Worm (Caenorhabditis elegans) whole organism, L4 larva: Measurements from ENCODE around the gene tab-1.

Source experiments
- D1046.2 ChIP-seq: fragments of 200-800 bp; sonication (Bioruptor generic); IDR thresholded peaks from 2 replicates; pipeline ENCODE4 v1.3.6; 2022; ENCODE audit warnings: missing genetic modification characterization, missing compliant biosample characterization
- F49E8.2 ChIP-seq: sonication (generic microtip); optimal IDR thresholded peaks from 2 replicates; lab custom pipeline; 2016; ENCODE audit warnings: missing compliant biosample characterization, mild to moderate bottlenecking, missing genetic modification characterization, borderline replicate concordance
- Y105C5A.15 ChIP-seq: fragments of 200-800 bp; sonication (Bioruptor generic); IDR thresholded peaks from 2 replicates; pipeline ENCODE4 v1.3.6; 2022; ENCODE audit warnings: missing genetic modification characterization, missing compliant biosample characterization
- ZK337.2 ChIP-seq: fragments of 200-800 bp; sonication (Bioruptor generic); IDR thresholded peaks from 2 replicates; pipeline ENCODE4 v1.3.6; 2022; ENCODE audit warnings: missing genetic modification reagents, missing genetic modification characterization, missing compliant biosample characterization
- ZK546.5 ChIP-seq, 2 experiments: sonication (generic microtip); optimal IDR thresholded peaks; 2 replicates each; lab custom pipeline; 2017; ENCODE audit warnings: missing biosample characterization in 2 of 2, missing genetic modification characterization in 2 of 2
- aha-1 ChIP-seq: fragments of 150-350 bp; peaks from one replicate; lab custom pipeline; 2014; ENCODE audit warnings: missing biosample characterization, missing genetic modification characterization
- ama-1 ChIP-seq: fragments of 150-350 bp; optimal IDR thresholded peaks from 2 replicates; lab custom pipeline; 2014; ENCODE audit warnings: inconsistent platforms, mixed read lengths
- cey-2 ChIP-seq: sonication (generic microtip); optimal IDR thresholded peaks from 3 replicates; lab custom pipeline; 2017; ENCODE audit warnings: missing genetic modification characterization, mild to moderate bottlenecking, missing compliant biosample characterization, antibody characterized with exemption, borderline replicate concordance; ENCODE audit not compliant: insufficient read depth
- ctbp-1 ChIP-seq: fragments of 200-800 bp; sonication (Bioruptor generic); IDR thresholded peaks from 2 replicates; pipeline ENCODE4 v1.3.6; 2022; ENCODE audit warnings: missing genetic modification reagents, missing genetic modification characterization, missing compliant biosample characterization
- daf-16 ChIP-seq, 3 experiments: sonication (generic microtip); optimal IDR thresholded peaks; 2 replicates each; lab custom pipeline; 2016 to 2017; ENCODE audit warnings: missing genetic modification characterization in 3 of 3, missing genetic modification reagents in 3 of 3, mild to moderate bottlenecking in 2 of 3, missing compliant biosample characterization in 2 of 3, missing biosample characterization in 1 of 3, moderate library complexity in 1 of 3
- daf-8 ChIP-seq: fragments of 200-800 bp; sonication (Bioruptor generic); IDR thresholded peaks from 2 replicates; pipeline ENCODE4 v1.3.6; 2022; ENCODE audit warnings: missing genetic modification characterization, missing compliant biosample characterization
- dmd-6 ChIP-seq: fragments of 200-800 bp; sonication (Bioruptor generic); IDR thresholded peaks from 2 replicates; pipeline ENCODE4 v1.3.6; 2022; ENCODE audit warnings: missing genetic modification reagents, missing genetic modification characterization, missing compliant biosample characterization
- duxl-1 ChIP-seq: sonication (generic microtip); optimal IDR thresholded peaks from 2 replicates; lab custom pipeline; 2016; ENCODE audit warnings: mild to moderate bottlenecking, missing genetic modification characterization, moderate library complexity, missing compliant biosample characterization; ENCODE audit not compliant: poor library complexity
- dve-1 ChIP-seq: sonication (generic microtip); optimal IDR thresholded peaks from 2 replicates; lab custom pipeline; 2017; ENCODE audit warnings: antibody characterized with exemption, mild to moderate bottlenecking, missing genetic modification characterization, missing compliant biosample characterization; ENCODE audit not compliant: insufficient read depth
- fos-1 ChIP-seq: fragments of 150-350 bp; optimal IDR thresholded peaks from 2 replicates; lab custom pipeline; 2014; ENCODE audit warnings: missing biosample characterization, missing genetic modification characterization
- gei-8 ChIP-seq: fragments of 200-800 bp; sonication (Bioruptor generic); optimal IDR thresholded peaks from 2 replicates; lab custom pipeline; 2018; ENCODE audit warnings: mild to moderate bottlenecking, missing genetic modification characterization, missing compliant biosample characterization
- hlh-11 ChIP-seq: fragments of 200-800 bp; sonication (Bioruptor generic); optimal IDR thresholded peaks from 2 replicates; lab custom pipeline; 2018; ENCODE audit warnings: mild to moderate bottlenecking, missing genetic modification characterization, missing compliant biosample characterization
- hlh-30 ChIP-seq: sonication (generic microtip); optimal IDR thresholded peaks from 2 replicates; lab custom pipeline; 2017; ENCODE audit warnings: antibody characterized with exemption, mild to moderate bottlenecking, missing genetic modification characterization, missing compliant biosample characterization; ENCODE audit not compliant: insufficient read depth
- hmg-1.1 ChIP-seq: fragments of 200-800 bp; sonication (Bioruptor generic); IDR thresholded peaks from 2 replicates; pipeline ENCODE4 v1.3.6; 2022; ENCODE audit warnings: missing genetic modification reagents, missing genetic modification characterization, missing compliant biosample characterization
- jun-1 ChIP-seq: fragments of 150-350 bp; optimal IDR thresholded peaks from 2 replicates; lab custom pipeline; 2014; ENCODE audit warnings: missing biosample characterization, missing genetic modification reagents, missing genetic modification characterization
- lin-1 ChIP-seq: fragments of 200-800 bp; sonication (Bioruptor generic); IDR thresholded peaks from 2 replicates; pipeline ENCODE4 v1.3.6; 2022; ENCODE audit warnings: missing genetic modification reagents, missing genetic modification characterization, missing compliant biosample characterization
- lin-13 ChIP-seq: fragments of 150-350 bp; optimal IDR thresholded peaks from 2 replicates; lab custom pipeline; 2014; ENCODE audit warnings: missing biosample characterization, missing genetic modification reagents, missing genetic modification characterization
- lin-15B ChIP-seq: fragments of 150-350 bp; sonication (generic microtip); optimal IDR thresholded peaks from 3 replicates; lab custom pipeline; 2014; ENCODE audit warnings: missing biosample characterization, missing genetic modification characterization
- lin-29 ChIP-seq: fragments of 200-800 bp; sonication (Bioruptor generic); IDR thresholded peaks from 2 replicates; pipeline ENCODE4 v1.3.6; 2022; ENCODE audit warnings: missing genetic modification reagents, missing genetic modification characterization, missing compliant biosample characterization
- lir-3 ChIP-seq: sonication (generic microtip); optimal IDR thresholded peaks from 2 replicates; lab custom pipeline; 2016; ENCODE audit warnings: mild to moderate bottlenecking, missing genetic modification characterization, missing compliant biosample characterization
- lsy-2 ChIP-seq, 2 experiments: fragments of 150-350 bp in 1 of 2; sonication (generic microtip) in 1 of 2; optimal IDR thresholded peaks; 2 replicates each; lab custom pipeline; 2014 to 2017; ENCODE audit warnings: missing biosample characterization in 2 of 2, missing genetic modification characterization in 2 of 2
- mdl-1 ChIP-seq, 2 experiments: fragments of 150-350 bp in 1 of 2; sonication (generic microtip) in 1 of 2; optimal IDR thresholded peaks; 2 replicates each; lab custom pipeline; 2014 to 2017; ENCODE audit warnings: missing biosample characterization in 2 of 2, missing genetic modification characterization in 2 of 2
- mep-1 ChIP-seq: fragments of 150-350 bp; sonication (generic microtip); optimal IDR thresholded peaks from 3 replicates; lab custom pipeline; 2014; ENCODE audit warnings: missing biosample characterization, missing genetic modification characterization
- mes-2 ChIP-seq: sonication (generic microtip); optimal IDR thresholded peaks from 2 replicates; lab custom pipeline; 2016; ENCODE audit warnings: missing genotype, mild to moderate bottlenecking, missing genetic modification characterization, missing compliant biosample characterization; ENCODE audit not compliant: poor library complexity, severe bottlenecking
- mxl-2 ChIP-seq: fragments of 200-800 bp; sonication (Bioruptor generic); conservative IDR thresholded peaks from 2 replicates; pipeline ENCODE4 v1.3.6; 2022; ENCODE audit warnings: missing genetic modification reagents, missing genetic modification characterization, missing compliant biosample characterization
- mxl-3 ChIP-seq: fragments of 200-800 bp; sonication (Bioruptor generic); optimal IDR thresholded peaks from 2 replicates; lab custom pipeline; 2018; ENCODE audit warnings: mild to moderate bottlenecking, missing genetic modification characterization, missing compliant biosample characterization
- nhr-11 ChIP-seq: fragments of 150-350 bp; optimal IDR thresholded peaks from 2 replicates; lab custom pipeline; 2014; ENCODE audit warnings: missing biosample characterization, missing genetic modification characterization
- nhr-25 ChIP-seq: sonication (generic microtip); optimal IDR thresholded peaks from 2 replicates; lab custom pipeline; 2017; ENCODE audit warnings: missing genetic modification characterization, mild to moderate bottlenecking, missing compliant biosample characterization, antibody characterized with exemption, moderate library complexity, borderline replicate concordance; ENCODE audit not compliant: insufficient read depth
- nhr-28 ChIP-seq: fragments of 150-350 bp; optimal IDR thresholded peaks from 2 replicates; lab custom pipeline; 2014; ENCODE audit warnings: missing biosample characterization, missing genetic modification characterization
- nhr-41 ChIP-seq: fragments of 200-800 bp; sonication (Bioruptor generic); IDR thresholded peaks from 2 replicates; pipeline ENCODE4 v1.3.6; 2022; ENCODE audit warnings: missing genetic modification reagents, missing genetic modification characterization, missing compliant biosample characterization
- nhr-77 ChIP-seq: fragments of 150-350 bp; optimal IDR thresholded peaks from 2 replicates; lab custom pipeline; 2014; ENCODE audit warnings: missing biosample characterization, missing genetic modification characterization
- pha-4 ChIP-seq, 2 experiments: fragments of 150-350 bp in 1 of 2; fragments of 200-800 bp in 1 of 2; sonication (Bioruptor generic) in 1 of 2; IDR thresholded peaks in 1 of 2; optimal IDR thresholded peaks in 1 of 2; 2 replicates each; pipeline versions ENCODE4 v1.3.6 to Lab custom; 2014 to 2022; ENCODE audit warnings: missing genetic modification characterization in 2 of 2, missing genetic modification reagents in 2 of 2, missing biosample characterization in 1 of 2, missing compliant biosample characterization in 1 of 2
- php-3 ChIP-seq: fragments of 200-800 bp; sonication (Bioruptor generic); IDR thresholded peaks from 2 replicates; pipeline ENCODE4 v1.3.6; 2022; ENCODE audit warnings: missing genetic modification reagents, missing genetic modification characterization, missing compliant biosample characterization
- pqm-1 ChIP-seq: sonication (generic microtip); optimal IDR thresholded peaks from 2 replicates; lab custom pipeline; 2017; ENCODE audit warnings: missing biosample characterization, missing genetic modification characterization
- saeg-2 ChIP-seq: fragments of 200-800 bp; sonication (Bioruptor generic); IDR thresholded peaks from 2 replicates; pipeline ENCODE4 v1.3.6; 2022; ENCODE audit warnings: missing genetic modification reagents, missing genetic modification characterization, missing compliant biosample characterization
- sdz-12 ChIP-seq: fragments of 200-800 bp; sonication (Bioruptor generic); optimal IDR thresholded peaks from 2 replicates; lab custom pipeline; 2018; ENCODE audit warnings: mild to moderate bottlenecking, missing genetic modification characterization, missing compliant biosample characterization
- set-16 ChIP-seq: fragments of 200-800 bp; sonication (Bioruptor generic); IDR thresholded peaks from 2 replicates; pipeline ENCODE4 v1.3.6; 2022; ENCODE audit warnings: missing genetic modification reagents, missing genetic modification characterization, missing compliant biosample characterization
- spr-3 ChIP-seq: fragments of 200-800 bp; sonication (Bioruptor generic); optimal IDR thresholded peaks from 2 replicates; lab custom pipeline; 2018; ENCODE audit warnings: mild to moderate bottlenecking, missing genetic modification characterization, missing compliant biosample characterization
- unc-130 ChIP-seq: sonication (generic microtip); optimal IDR thresholded peaks from 2 replicates; lab custom pipeline; 2016; ENCODE audit warnings: missing genetic modification reagents, missing genetic modification characterization, missing compliant biosample characterization
- unc-39 ChIP-seq: sonication (generic microtip); optimal IDR thresholded peaks from 2 replicates; lab custom pipeline; 2017; ENCODE audit warnings: missing biosample characterization, missing genetic modification characterization
- unc-62 ChIP-seq, 3 experiments: fragments of 150-350 bp in 1 of 3; sonication (generic microtip); optimal IDR thresholded peaks in 2 of 3; peaks in 1 of 3; 1 replicate in 1 of 3; 2 replicates in 2 of 3; lab custom pipeline; 2014 to 2017; ENCODE audit warnings: missing biosample characterization in 3 of 3, missing genetic modification characterization in 3 of 3, missing genetic modification reagents in 3 of 3, missing genotype in 1 of 3
- zag-1 ChIP-seq: fragments of 150-350 bp; optimal IDR thresholded peaks from 2 replicates; lab custom pipeline; 2014; ENCODE audit warnings: missing biosample characterization, missing genetic modification characterization

tab-1 gene

ce11 chrII:6826726-6827125 lies 23.6 kb downstream of the tab-1 start:
- TF ChIP-seq lin-1 (GFP tag; lab: Robert Waterston, UW) (peak; percentile 55; the same call in 1 of the 2 replicates), daf-8 (GFP tag; lab: Robert Waterston, UW) (no peak), nhr-77 (peak; percentile 71), D1046.2 (GFP tag; lab: Robert Waterston, UW) (no peak), ama-1 (no peak), gei-8 (peak; percentile 10), hlh-11 (tag; lab: Kevin White, UChicago) (peak; percentile 82), hmg-1.1 (no peak; the same call in none of the 2 replicates), fos-1 (tag; lab: Kevin White, UChicago) (no peak), aha-1 (tag; lab: Kevin White, UChicago) (peak; percentile 97), dve-1 (tag; lab: Kevin White, UChicago) (peak; percentile 55), mdl-1 (tag; optimal IDR thresholded peaks at IDR 0.05; lab: Kevin White, UChicago) (peak in 1 of 2 experiments; percentile 48), hlh-30 (peak; percentile 66), unc-62 (GFP tag; optimal IDR thresholded peaks at IDR 0.05 in 1 of 2; lab: Kevin White, UChicago) (peak in 1 of 2 experiments; percentile 86), unc-62 (tag; optimal IDR thresholded peaks at IDR 0.05; lab: Kevin White, UChicago) (no peak), mxl-3 (GFP tag; lab: Kevin White, UChicago) (peak; percentile 27), nhr-25 (tag; lab: Kevin White, UChicago) (no peak), ZK546.5 (tag; optimal IDR thresholded peaks at IDR 0.05; lab: Kevin White, UChicago) (no peak), php-3 (GFP tag; lab: Robert Waterston, UW) (0 out of 2 replicates have a peak, but pooled peaks have one; percentile 52), lsy-2 (tag; optimal IDR thresholded peaks at IDR 0.05; lab: Kevin White, UChicago) (peak in 1 of 2 experiments; percentile 45), duxl-1 (no peak), jun-1 (tag; lab: Kevin White, UChicago) (no peak), lin-15B (tag; lab: Kevin White, UChicago) (no peak), nhr-28 (tag; lab: Kevin White, UChicago) (peak; percentile 89), daf-16 (GFP tag; optimal IDR thresholded peaks at IDR 0.05; lab: Kevin White, UChicago) (no peak), daf-16 (tag; optimal IDR thresholded peaks at IDR 0.05; lab: Kevin White, UChicago) (peak; percentile 59), pqm-1 (tag; lab: Kevin White, UChicago) (peak; percentile 18), mep-1 (peak; percentile 57), lin-13 (GFP tag; lab: Kevin White, UChicago) (no peak), nhr-41 (GFP tag; lab: Robert Waterston, UW) (0 out of 2 replicates have a peak, but pooled peaks have one; percentile 25), nhr-11 (tag; lab: Kevin White, UChicago) (peak; percentile 53), mes-2 (tag; lab: Kevin White, UChicago) (peak; percentile 35), ctbp-1 (GFP tag; lab: Robert Waterston, UW) (0 out of 2 replicates have a peak, but pooled peaks have one; percentile 58), mxl-2 (no peak), lin-29 (GFP tag; lab: Robert Waterston, UW) (no peak), dmd-6 (GFP tag; lab: Robert Waterston, UW) (peak; percentile 81)

ce11 chrII:6827388-6827787 lies 24.3 kb downstream of the tab-1 start:
- TF ChIP-seq lin-13 (GFP tag; lab: Kevin White, UChicago), result no peak
- TF ChIP-seq saeg-2 (GFP tag; lab: Robert Waterston, UW), result no peak
- no peak for TF ChIP-seq fos-1 (tag; lab: Kevin White, UChicago)
- peak; percentile 46 to 82 for TF ChIP-seq mdl-1 (tag; optimal IDR thresholded peaks at IDR 0.05; lab: Kevin White, UChicago)
- no peak for TF ChIP-seq unc-130 (GFP tag; lab: Kevin White, UChicago)
- TF ChIP-seq duxl-1, result no peak
- TF ChIP-seq F49E8.2 (tag; lab: Kevin White, UChicago), result no peak
- no peak for TF ChIP-seq lin-1 (GFP tag; lab: Robert Waterston, UW)
- TF ChIP-seq sdz-12 (GFP tag; lab: Kevin White, UChicago), result no peak
- no peak for TF ChIP-seq spr-3 (GFP tag; lab: Kevin White, UChicago)
- TF ChIP-seq Y105C5A.15 (GFP tag; lab: Robert Waterston, UW), result no peak
- no peak for TF ChIP-seq zag-1 (tag; lab: Kevin White, UChicago)
- no peak for TF ChIP-seq ZK337.2 (GFP tag; lab: Robert Waterston, UW)
- TF ChIP-seq pqm-1 (tag; lab: Kevin White, UChicago), result no peak
- peak; percentile 19 for TF ChIP-seq cey-2 (tag; lab: Kevin White, UChicago)
- TF ChIP-seq lir-3, result no peak
- no peak for TF ChIP-seq nhr-41 (GFP tag; lab: Robert Waterston, UW)
- TF ChIP-seq nhr-25 (tag; lab: Kevin White, UChicago), result no peak
- no peak for TF ChIP-seq unc-39 (tag; lab: Kevin White, UChicago)
- peak; percentile 51; the same call in 1 of the 2 replicates for TF ChIP-seq pha-4 (GFP tag; IDR thresholded peaks at IDR 0.05; lab: Robert Waterston, UW)
- TF ChIP-seq pha-4 (tag; optimal IDR thresholded peaks at IDR 0.05; lab: Kevin White, UChicago), result no peak
- TF ChIP-seq set-16 (GFP tag; lab: Robert Waterston, UW), result no peak
